Fruit fly (Drosophila melanogaster): Measurements from ENCODE around the gene CG42346.

DNA sequence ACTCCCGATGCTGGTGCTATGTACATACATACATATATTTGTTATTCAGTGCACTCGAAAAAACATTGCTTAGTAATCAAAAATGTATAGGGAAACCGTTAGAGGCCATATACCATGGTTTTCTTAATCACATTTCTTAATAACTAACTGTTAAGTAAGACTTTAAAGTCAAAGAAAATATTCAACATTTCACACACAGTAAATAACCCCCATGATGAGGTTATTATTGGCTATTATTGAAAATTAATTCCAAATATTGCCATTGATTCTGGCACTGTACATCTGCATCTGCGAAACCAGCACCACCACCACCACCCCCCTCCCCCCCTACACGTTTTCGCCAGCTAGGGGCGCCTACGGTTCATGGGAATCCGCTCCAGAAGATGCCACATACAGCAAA is 15.0 kb downstream of the CG42346 start:
- TF ChIP-seq Dip2 (GFP tag; IDR thresholded peaks at IDR 0.05) (no peak), pan (optimal IDR thresholded peaks at IDR 0.05) (no peak), pan (GFP tag; optimal IDR thresholded peaks at IDR 0.05 in 1 of 2, IDR thresholded peaks at IDR 0.05 in 1 of 2) (no peak), ci (GFP tag; IDR thresholded peaks at IDR 0.05) (no peak), dan (GFP tag; IDR thresholded peaks at IDR 0.05) (no peak), zf30C (GFP tag; optimal IDR thresholded peaks at IDR 0.05) (no peak), stc (GFP tag; IDR thresholded peaks at IDR 0.05) (no peak), jing (GFP tag; optimal IDR thresholded peaks at IDR 0.05) (no peak)
